Worm (Caenorhabditis elegans) whole organism, mixed stage, embryonic: ENCODE measurements around the gene C45G9.5.
A peak's percentile ranks its signal among the peaks of the same experiment; 100 is the strongest.

Experiments used
- M03D4.4 ChIP-seq: sonication (generic microtip); optimal IDR thresholded peaks from 2 replicates; lab custom pipeline; 2017; ENCODE audit warnings: mild to moderate bottlenecking, missing genetic modification characterization, missing compliant biosample characterization
- bed-3 ChIP-seq: fragments of 200-800 bp; sonication (Bioruptor generic); optimal IDR thresholded peaks from 3 replicates; lab custom pipeline; 2018; ENCODE audit warnings: mild to moderate bottlenecking, missing genetic modification characterization, moderate library complexity, missing compliant biosample characterization
- blmp-1 ChIP-seq: fragments of 150-350 bp; optimal IDR thresholded peaks from 2 replicates; lab custom pipeline; 2014; ENCODE audit warnings: missing biosample characterization, missing genetic modification characterization
- ceh-39 ChIP-seq: fragments of 150-350 bp; optimal IDR thresholded peaks from 2 replicates; lab custom pipeline; 2014; ENCODE audit warnings: missing biosample characterization, missing genetic modification characterization
- ceh-43 ChIP-seq: fragments of 200-800 bp; sonication (Bioruptor generic); optimal IDR thresholded peaks from 2 replicates; lab custom pipeline; 2018; ENCODE audit warnings: mild to moderate bottlenecking, missing genetic modification characterization, moderate library complexity, missing compliant biosample characterization
- ceh-83 ChIP-seq: fragments of 200-800 bp; sonication (Bioruptor generic); optimal IDR thresholded peaks from 2 replicates; lab custom pipeline; 2018; ENCODE audit warnings: mild to moderate bottlenecking, missing genetic modification characterization, missing compliant biosample characterization
- ces-1 ChIP-seq: fragments of 150-350 bp; optimal IDR thresholded peaks from 2 replicates; lab custom pipeline; 2014; ENCODE audit warnings: missing biosample characterization, missing genetic modification reagents, missing genetic modification characterization
- cnd-1 ChIP-seq: fragments of 200-800 bp; sonication (Bioruptor generic); optimal IDR thresholded peaks from 2 replicates; lab custom pipeline; 2018; ENCODE audit warnings: mild to moderate bottlenecking, missing genetic modification characterization, missing compliant biosample characterization
- drap-1 ChIP-seq: fragments of 200-800 bp; sonication (Bioruptor generic); optimal IDR thresholded peaks from 3 replicates; lab custom pipeline; 2018; ENCODE audit warnings: mild to moderate bottlenecking, missing genetic modification characterization, missing compliant biosample characterization
- elt-1 ChIP-seq: sonication (generic microtip); optimal IDR thresholded peaks from 2 replicates; lab custom pipeline; 2017; ENCODE audit warnings: missing genetic modification characterization, mild to moderate bottlenecking, missing compliant biosample characterization, antibody characterized with exemption, moderate library complexity, borderline replicate concordance; ENCODE audit not compliant: insufficient read depth
- elt-3 ChIP-seq: fragments of 150-350 bp; optimal IDR thresholded peaks from 2 replicates; lab custom pipeline; 2014; ENCODE audit warnings: missing biosample characterization, missing genetic modification characterization
- flh-1 ChIP-seq: fragments of 200-800 bp; sonication (Bioruptor generic); optimal IDR thresholded peaks from 2 replicates; lab custom pipeline; 2018; ENCODE audit warnings: mild to moderate bottlenecking, missing genetic modification characterization, moderate library complexity, missing compliant biosample characterization
- ham-2 ChIP-seq: fragments of 200-800 bp; sonication (Bioruptor generic); optimal IDR thresholded peaks from 2 replicates; lab custom pipeline; 2018; ENCODE audit warnings: mild to moderate bottlenecking, missing genetic modification characterization, missing compliant biosample characterization
- hlh-1 ChIP-seq: fragments of 150-350 bp; optimal IDR thresholded peaks from 2 replicates; lab custom pipeline; 2014; ENCODE audit warnings: missing biosample characterization, missing genetic modification reagents, missing genetic modification characterization
- lin-13 ChIP-seq: fragments of 150-350 bp; optimal IDR thresholded peaks from 2 replicates; lab custom pipeline; 2014; ENCODE audit warnings: missing biosample characterization, missing genetic modification characterization
- lin-32 ChIP-seq: fragments of 200-800 bp; sonication (Bioruptor generic); optimal IDR thresholded peaks from 2 replicates; lab custom pipeline; 2018; ENCODE audit warnings: mild to moderate bottlenecking, missing genetic modification characterization, missing compliant biosample characterization
- lsy-2 ChIP-seq: fragments of 150-350 bp; optimal IDR thresholded peaks from 2 replicates; lab custom pipeline; 2014; ENCODE audit warnings: missing biosample characterization, missing genetic modification characterization
- mab-5 ChIP-seq: fragments of 150-350 bp; optimal IDR thresholded peaks from 2 replicates; lab custom pipeline; 2014; ENCODE audit warnings: missing biosample characterization, missing genetic modification characterization
- mep-1 ChIP-seq: fragments of 150-350 bp; optimal IDR thresholded peaks from 2 replicates; lab custom pipeline; 2017; ENCODE audit warnings: missing biosample characterization, missing genetic modification reagents, missing genetic modification characterization, inconsistent platforms
- mls-2 ChIP-seq: sonication (generic microtip); optimal IDR thresholded peaks from 2 replicates; lab custom pipeline; 2016; ENCODE audit warnings: mild to moderate bottlenecking, missing genetic modification characterization, moderate library complexity, missing compliant biosample characterization
- nhr-12 ChIP-seq: fragments of 150-350 bp; optimal IDR thresholded peaks from 2 replicates; lab custom pipeline; 2014; ENCODE audit warnings: missing biosample characterization, missing genetic modification characterization
- nhr-2 ChIP-seq: fragments of 150-350 bp; optimal IDR thresholded peaks from 2 replicates; lab custom pipeline; 2014; ENCODE audit warnings: missing biosample characterization, missing genetic modification characterization
- nhr-237 ChIP-seq: fragments of 150-350 bp; optimal IDR thresholded peaks from 2 replicates; lab custom pipeline; 2014; ENCODE audit warnings: missing biosample characterization, missing genetic modification characterization
- nhr-28 ChIP-seq: fragments of 150-350 bp; optimal IDR thresholded peaks from 2 replicates; lab custom pipeline; 2014; ENCODE audit warnings: missing biosample characterization, missing genetic modification characterization
- nhr-76 ChIP-seq: sonication (generic microtip); optimal IDR thresholded peaks from 2 replicates; lab custom pipeline; 2017; ENCODE audit warnings: missing biosample characterization, missing genetic modification characterization
- pha-4 ChIP-seq: fragments of 150-350 bp; optimal IDR thresholded peaks from 2 replicates; lab custom pipeline; 2018; ENCODE audit warnings: missing biosample characterization, missing genetic modification reagents, missing genetic modification characterization
- sem-2 ChIP-seq: fragments of 200-800 bp; sonication (Bioruptor generic); optimal IDR thresholded peaks from 2 replicates; lab custom pipeline; 2018; ENCODE audit warnings: mild to moderate bottlenecking, missing genetic modification characterization, missing compliant biosample characterization
- snpc-4 ChIP-seq: fragments of 150-350 bp; optimal IDR thresholded peaks from 2 replicates; lab custom pipeline; 2014; ENCODE audit warnings: missing biosample characterization, missing genetic modification characterization
- sptf-1 ChIP-seq: sonication (generic microtip); optimal IDR thresholded peaks from 2 replicates; lab custom pipeline; 2017; ENCODE audit warnings: mild to moderate bottlenecking, missing genetic modification characterization, moderate library complexity, missing compliant biosample characterization
- tbx-8 ChIP-seq: fragments of 200-800 bp; sonication (Bioruptor generic); optimal IDR thresholded peaks from 2 replicates; lab custom pipeline; 2018; ENCODE audit warnings: mild to moderate bottlenecking, missing genetic modification characterization, moderate library complexity, missing compliant biosample characterization
- unc-120 ChIP-seq: sonication (generic microtip); optimal IDR thresholded peaks from 2 replicates; lab custom pipeline; 2017; ENCODE audit warnings: missing genetic modification characterization, missing compliant biosample characterization; ENCODE audit not compliant: poor library complexity, severe bottlenecking
- unc-39 ChIP-seq: fragments of 150-350 bp; optimal IDR thresholded peaks from 2 replicates; lab custom pipeline; 2014; ENCODE audit warnings: missing biosample characterization, missing genetic modification characterization
- unc-62 ChIP-seq: fragments of 150-350 bp; optimal IDR thresholded peaks from 2 replicates; lab custom pipeline; 2014; ENCODE audit warnings: missing biosample characterization, missing genetic modification reagents, missing genetic modification characterization
- ztf-11 ChIP-seq: fragments of 150-350 bp; optimal IDR thresholded peaks from 2 replicates; lab custom pipeline; 2014; ENCODE audit warnings: missing biosample characterization, missing genetic modification characterization

C45G9.5 gene

ce11 chrIII:5025136-5025629, 22.7 kb upstream of the C45G9.5 start:
- TF ChIP-seq nhr-76 (no peak), nhr-2 (tag; lab: Kevin White, UChicago) (no peak), blmp-1 (tag; lab: Kevin White, UChicago) (no peak), unc-62 (GFP tag; lab: Kevin White, UChicago) (no peak), nhr-28 (tag; lab: Kevin White, UChicago) (no peak), unc-120 (tag; lab: Kevin White, UChicago) (no peak), flh-1 (GFP tag; lab: Kevin White, UChicago) (no peak), M03D4.4 (no peak), ham-2 (GFP tag; lab: Kevin White, UChicago) (no peak), elt-1 (tag; lab: Kevin White, UChicago) (no peak), ces-1 (GFP tag; lab: Kevin White, UChicago) (no peak), pha-4 (tag; lab: Kevin White, UChicago) (no peak), hlh-1 (tag; lab: Kevin White, UChicago) (no peak), mab-5 (tag; lab: Kevin White, UChicago) (no peak), elt-3 (no peak), unc-39 (no peak), cnd-1 (tag; lab: Kevin White, UChicago) (no peak), nhr-12 (tag; lab: Kevin White, UChicago) (no peak)

ce11 chrIII:5026366-5026765, 21.6 kb upstream of the C45G9.5 start:
- TF ChIP-seq bed-3 (GFP tag; lab: Kevin White, UChicago), result no peak
- no peak for TF ChIP-seq pha-4 (tag; lab: Kevin White, UChicago)
- no peak for TF ChIP-seq mep-1 (tag; lab: Kevin White, UChicago)
- no peak for TF ChIP-seq unc-39
- TF ChIP-seq tbx-8 (GFP tag; lab: Kevin White, UChicago), result no peak
- no peak for TF ChIP-seq sptf-1 (tag; lab: Kevin White, UChicago)
- no peak for TF ChIP-seq lin-32 (GFP tag; lab: Kevin White, UChicago)
- no peak for TF ChIP-seq nhr-237 (tag; lab: Kevin White, UChicago)
- no peak for TF ChIP-seq unc-120 (tag; lab: Kevin White, UChicago)
- TF ChIP-seq lin-13, result no peak
- no peak for TF ChIP-seq ceh-39
- TF ChIP-seq nhr-76, result no peak

ce11 chrIII:5027219-5027618, 20.7 kb upstream of the C45G9.5 start:
- TF ChIP-seq sptf-1 (tag; lab: Kevin White, UChicago) (peak; percentile 51), mls-2 (tag; lab: Kevin White, UChicago) (peak; percentile 8), tbx-8 (GFP tag; lab: Kevin White, UChicago) (peak; percentile 13), nhr-237 (tag; lab: Kevin White, UChicago) (no peak), nhr-28 (tag; lab: Kevin White, UChicago) (no peak), snpc-4 (no peak), ceh-83 (peak; percentile 49), M03D4.4 (peak; percentile 37), elt-1 (tag; lab: Kevin White, UChicago) (no peak), drap-1 (GFP tag; lab: Kevin White, UChicago) (no peak), ceh-39 (no peak)

- TF ChIP-seq elt-1 (tag; lab: Kevin White, UChicago) (no peak), sem-2 (GFP tag; lab: Kevin White, UChicago) (no peak), snpc-4 (no peak), mep-1 (tag; lab: Kevin White, UChicago) (no peak), unc-62 (GFP tag; lab: Kevin White, UChicago) (no peak), drap-1 (GFP tag; lab: Kevin White, UChicago) (no peak), nhr-28 (tag; lab: Kevin White, UChicago) (no peak), M03D4.4 (no peak)
These were observed 17.3 kb upstream of the C45G9.5 start, which contains the start of gene klp-6 for ce11 chrIII:5030629-5031028. Gene klp-6, plus strand, starts transcription at chrIII:5030929.

DNA sequence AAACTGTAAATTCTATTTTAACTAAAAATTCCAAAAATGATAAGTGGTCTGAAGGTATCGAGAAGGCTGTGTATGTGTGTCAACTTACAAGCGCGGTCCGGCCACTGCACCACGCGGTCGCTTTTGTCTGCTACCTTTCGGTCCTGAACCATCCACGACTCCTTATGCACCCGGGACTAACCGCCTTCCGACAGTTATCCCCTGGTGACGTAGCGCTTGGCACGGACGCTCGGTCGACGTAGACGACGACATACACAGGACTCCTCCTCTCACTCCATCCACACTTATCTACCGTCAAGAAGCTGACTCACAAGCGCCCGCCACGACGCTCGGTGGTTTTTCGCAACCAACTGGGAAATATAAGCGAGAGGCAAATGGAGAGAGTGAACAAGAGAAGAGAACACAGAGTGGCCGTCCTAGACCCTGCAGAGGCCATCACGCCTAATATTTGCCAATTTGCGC, 16.5 kb upstream of the C45G9.5 start:
- TF ChIP-seq ceh-83, result peak; percentile 91
- TF ChIP-seq sptf-1 (tag; lab: Kevin White, UChicago), result peak; percentile 94
- peak; percentile 81 for TF ChIP-seq bed-3 (GFP tag; lab: Kevin White, UChicago)
- peak; percentile 84 for TF ChIP-seq unc-120 (tag; lab: Kevin White, UChicago)
- peak; percentile 66 for TF ChIP-seq tbx-8 (GFP tag; lab: Kevin White, UChicago)
- peak; percentile 96 for TF ChIP-seq mls-2 (tag; lab: Kevin White, UChicago)
- TF ChIP-seq sem-2 (GFP tag; lab: Kevin White, UChicago), result peak; percentile 82
- TF ChIP-seq ceh-43, result peak; percentile 90
- peak; percentile 93 for TF ChIP-seq ham-2 (GFP tag; lab: Kevin White, UChicago)
- TF ChIP-seq nhr-2 (tag; lab: Kevin White, UChicago), result peak; percentile 78
- peak; percentile 72 for TF ChIP-seq flh-1 (GFP tag; lab: Kevin White, UChicago)
- TF ChIP-seq unc-39, result peak; percentile 1
- TF ChIP-seq mep-1 (tag; lab: Kevin White, UChicago), result peak; percentile 70
- peak; percentile 89 for TF ChIP-seq cnd-1 (tag; lab: Kevin White, UChicago)
- TF ChIP-seq drap-1 (GFP tag; lab: Kevin White, UChicago), result peak; percentile 91
- peak; percentile 18 for TF ChIP-seq nhr-12 (tag; lab: Kevin White, UChicago)
- peak; percentile 28 for TF ChIP-seq elt-3
- TF ChIP-seq nhr-237 (tag; lab: Kevin White, UChicago), result peak; percentile 64
- TF ChIP-seq M03D4.4, result peak; percentile 91
- TF ChIP-seq ztf-11 (tag; lab: Kevin White, UChicago), result peak; percentile 70
- TF ChIP-seq lin-32 (GFP tag; lab: Kevin White, UChicago), result peak; percentile 77
- TF ChIP-seq lsy-2 (tag; lab: Kevin White, UChicago), result peak; percentile 63
- TF ChIP-seq unc-62 (GFP tag; lab: Kevin White, UChicago), result peak; percentile 44
- peak; percentile 39 for TF ChIP-seq pha-4 (tag; lab: Kevin White, UChicago)
